Worm (Caenorhabditis elegans) whole organism, L4 larva: ENCODE results near the gene elo-5.
A peak's percentile ranks its signal among the peaks of the same experiment; 100 is the strongest.

Source experiments
- D1046.2 ChIP-seq: fragments of 200-800 bp; sonication (Bioruptor generic); IDR thresholded peaks from 2 replicates; pipeline ENCODE4 v1.3.6; 2022; ENCODE audit warnings: missing genetic modification characterization, missing compliant biosample characterization
- F10B5.3 ChIP-seq: sonication (generic microtip); optimal IDR thresholded peaks from 2 replicates; lab custom pipeline; 2016; ENCODE audit warnings: mild to moderate bottlenecking, missing genetic modification characterization, missing compliant biosample characterization
- F26F4.8 ChIP-seq: fragments of 200-800 bp; sonication (Bioruptor generic); conservative IDR thresholded peaks from 2 replicates; pipeline ENCODE4 v1.3.6; 2022; ENCODE audit warnings: missing genetic modification characterization, missing compliant biosample characterization
- F44E2.7 ChIP-seq: fragments of 200-800 bp; sonication (Bioruptor generic); IDR thresholded peaks from 2 replicates; pipeline ENCODE4 v2.1.2; 2022; ENCODE audit warnings: missing genetic modification characterization, missing compliant biosample characterization
- R02D3.7 ChIP-seq: fragments of 150-350 bp; sonication (generic microtip); optimal IDR thresholded peaks from 3 replicates; lab custom pipeline; 2014; ENCODE audit warnings: missing biosample characterization, missing genetic modification characterization
- T20F7.1 ChIP-seq: fragments of 200-800 bp; sonication (Bioruptor generic); optimal IDR thresholded peaks from 2 replicates; lab custom pipeline; 2018; ENCODE audit warnings: mild to moderate bottlenecking, missing genetic modification characterization, missing compliant biosample characterization
- Y5F2A.4 ChIP-seq: fragments of 200-800 bp; sonication (Bioruptor generic); optimal IDR thresholded peaks from 2 replicates; lab custom pipeline; 2018; ENCODE audit warnings: mild to moderate bottlenecking, missing genetic modification characterization, missing compliant biosample characterization
- Y75B8A.6 ChIP-seq: fragments of 200-800 bp; sonication (Bioruptor generic); IDR thresholded peaks from 2 replicates; pipeline ENCODE4 v1.3.6; 2022; ENCODE audit warnings: missing genetic modification reagents, missing genetic modification characterization, missing compliant biosample characterization
- aha-1 ChIP-seq: fragments of 150-350 bp; peaks from one replicate; lab custom pipeline; 2014; ENCODE audit warnings: missing biosample characterization, missing genetic modification characterization
- aly-2 ChIP-seq: sonication (generic microtip); optimal IDR thresholded peaks from 2 replicates; lab custom pipeline; 2018; ENCODE audit warnings: missing biosample characterization, missing genetic modification characterization
- ama-1 ChIP-seq: fragments of 150-350 bp; optimal IDR thresholded peaks from 2 replicates; lab custom pipeline; 2014; ENCODE audit warnings: inconsistent platforms, mixed read lengths
- attf-4 ChIP-seq: sonication (generic microtip); optimal IDR thresholded peaks from 3 replicates; lab custom pipeline; 2017; ENCODE audit warnings: missing biosample characterization, missing genetic modification characterization
- ceh-20 ChIP-seq: fragments of 200-800 bp; sonication (Bioruptor generic); IDR thresholded peaks from 2 replicates; pipeline ENCODE4 v1.3.6; 2022; ENCODE audit warnings: missing genetic modification reagents, missing genetic modification characterization, missing compliant biosample characterization
- ceh-28 ChIP-seq: fragments of 150-350 bp; optimal IDR thresholded peaks from 2 replicates; lab custom pipeline; 2014; ENCODE audit warnings: missing biosample characterization, missing genetic modification reagents, missing genetic modification characterization
- ces-1 ChIP-seq: fragments of 150-350 bp; sonication (generic microtip); optimal IDR thresholded peaks from 4 replicates; lab custom pipeline; 2014; ENCODE audit warnings: missing biosample characterization, missing genetic modification reagents, missing genetic modification characterization
- daf-19 ChIP-seq: fragments of 200-800 bp; sonication (Bioruptor generic); conservative IDR thresholded peaks from 2 replicates; pipeline ENCODE4 v1.3.6; 2022; ENCODE audit warnings: missing genetic modification characterization, missing compliant biosample characterization
- dmd-6 ChIP-seq: fragments of 200-800 bp; sonication (Bioruptor generic); IDR thresholded peaks from 2 replicates; pipeline ENCODE4 v1.3.6; 2022; ENCODE audit warnings: missing genetic modification reagents, missing genetic modification characterization, missing compliant biosample characterization
- dmd-8 ChIP-seq: fragments of 200-800 bp; sonication (Bioruptor generic); IDR thresholded peaks from 2 replicates; pipeline ENCODE4 v1.3.6; 2022; ENCODE audit warnings: missing genetic modification characterization, missing compliant biosample characterization
- dve-1 ChIP-seq: sonication (generic microtip); optimal IDR thresholded peaks from 2 replicates; lab custom pipeline; 2017; ENCODE audit warnings: antibody characterized with exemption, mild to moderate bottlenecking, missing genetic modification characterization, missing compliant biosample characterization; ENCODE audit not compliant: insufficient read depth
- egl-43 ChIP-seq: fragments of 200-800 bp; sonication (Bioruptor generic); IDR thresholded peaks from 2 replicates; pipeline ENCODE4 v1.3.6; 2022; ENCODE audit warnings: missing genetic modification reagents, missing genetic modification characterization, missing compliant biosample characterization
- gei-8 ChIP-seq: fragments of 200-800 bp; sonication (Bioruptor generic); optimal IDR thresholded peaks from 2 replicates; lab custom pipeline; 2018; ENCODE audit warnings: mild to moderate bottlenecking, missing genetic modification characterization, missing compliant biosample characterization
- hlh-11 ChIP-seq: fragments of 200-800 bp; sonication (Bioruptor generic); optimal IDR thresholded peaks from 2 replicates; lab custom pipeline; 2018; ENCODE audit warnings: mild to moderate bottlenecking, missing genetic modification characterization, missing compliant biosample characterization
- hmg-1.1 ChIP-seq: fragments of 200-800 bp; sonication (Bioruptor generic); IDR thresholded peaks from 2 replicates; pipeline ENCODE4 v1.3.6; 2022; ENCODE audit warnings: missing genetic modification reagents, missing genetic modification characterization, missing compliant biosample characterization
- jun-1 ChIP-seq: fragments of 150-350 bp; optimal IDR thresholded peaks from 2 replicates; lab custom pipeline; 2014; ENCODE audit warnings: missing biosample characterization, missing genetic modification reagents, missing genetic modification characterization
- lin-13 ChIP-seq: fragments of 150-350 bp; optimal IDR thresholded peaks from 2 replicates; lab custom pipeline; 2014; ENCODE audit warnings: missing biosample characterization, missing genetic modification reagents, missing genetic modification characterization
- lin-15B ChIP-seq: fragments of 150-350 bp; sonication (generic microtip); optimal IDR thresholded peaks from 3 replicates; lab custom pipeline; 2014; ENCODE audit warnings: missing biosample characterization, missing genetic modification characterization
- lin-29 ChIP-seq: fragments of 200-800 bp; sonication (Bioruptor generic); IDR thresholded peaks from 2 replicates; pipeline ENCODE4 v1.3.6; 2022; ENCODE audit warnings: missing genetic modification reagents, missing genetic modification characterization, missing compliant biosample characterization
- lin-39 ChIP-seq: fragments of 150-350 bp; optimal IDR thresholded peaks from 2 replicates; lab custom pipeline; 2014; ENCODE audit warnings: missing biosample characterization, missing genetic modification reagents, missing genetic modification characterization
- lsy-2 ChIP-seq, 2 experiments: fragments of 150-350 bp in 1 of 2; sonication (generic microtip) in 1 of 2; optimal IDR thresholded peaks; 2 replicates each; lab custom pipeline; 2014 to 2017; ENCODE audit warnings: missing biosample characterization in 2 of 2, missing genetic modification characterization in 2 of 2
- madf-9 ChIP-seq: fragments of 200-800 bp; sonication (Bioruptor generic); conservative IDR thresholded peaks from 2 replicates; pipeline ENCODE4 v1.3.6; 2022; ENCODE audit warnings: missing genetic modification reagents, missing genetic modification characterization, missing compliant biosample characterization
- mdt-29 ChIP-seq: fragments of 200-800 bp; sonication (Bioruptor generic); IDR thresholded peaks from 2 replicates; pipeline ENCODE4 v1.3.6; 2022; ENCODE audit warnings: missing genetic modification reagents, missing genetic modification characterization, missing compliant biosample characterization
- mep-1 ChIP-seq: fragments of 150-350 bp; sonication (generic microtip); optimal IDR thresholded peaks from 3 replicates; lab custom pipeline; 2014; ENCODE audit warnings: missing biosample characterization, missing genetic modification characterization
- mxl-2 ChIP-seq: fragments of 200-800 bp; sonication (Bioruptor generic); conservative IDR thresholded peaks from 2 replicates; pipeline ENCODE4 v1.3.6; 2022; ENCODE audit warnings: missing genetic modification reagents, missing genetic modification characterization, missing compliant biosample characterization
- mxl-3 ChIP-seq: fragments of 200-800 bp; sonication (Bioruptor generic); optimal IDR thresholded peaks from 2 replicates; lab custom pipeline; 2018; ENCODE audit warnings: mild to moderate bottlenecking, missing genetic modification characterization, missing compliant biosample characterization
- nhr-10 ChIP-seq: fragments of 150-350 bp; optimal IDR thresholded peaks from 2 replicates; lab custom pipeline; 2014; ENCODE audit warnings: missing biosample characterization, missing genetic modification characterization
- nhr-102 ChIP-seq: sonication (generic microtip); optimal IDR thresholded peaks from 2 replicates; lab custom pipeline; 2016; ENCODE audit warnings: mild to moderate bottlenecking, missing genetic modification characterization, moderate library complexity, missing compliant biosample characterization
- nhr-11 ChIP-seq: fragments of 150-350 bp; optimal IDR thresholded peaks from 2 replicates; lab custom pipeline; 2014; ENCODE audit warnings: missing biosample characterization, missing genetic modification characterization
- nhr-111 ChIP-seq: fragments of 200-800 bp; sonication (Bioruptor generic); optimal IDR thresholded peaks from 2 replicates; lab custom pipeline; 2018; ENCODE audit warnings: mild to moderate bottlenecking, missing genetic modification characterization, missing compliant biosample characterization
- nhr-237 ChIP-seq: sonication (generic microtip); optimal IDR thresholded peaks from 2 replicates; lab custom pipeline; 2017; ENCODE audit warnings: missing biosample characterization, missing genetic modification characterization
- nhr-41 ChIP-seq: fragments of 200-800 bp; sonication (Bioruptor generic); IDR thresholded peaks from 2 replicates; pipeline ENCODE4 v1.3.6; 2022; ENCODE audit warnings: missing genetic modification reagents, missing genetic modification characterization, missing compliant biosample characterization
- nhr-42 ChIP-seq: fragments of 200-800 bp; sonication (Bioruptor generic); IDR thresholded peaks from 2 replicates; pipeline ENCODE4 v1.3.6; 2022; ENCODE audit warnings: missing genetic modification characterization, missing compliant biosample characterization
- nhr-48 ChIP-seq: sonication (generic microtip); optimal IDR thresholded peaks from 2 replicates; lab custom pipeline; 2016; ENCODE audit warnings: mild to moderate bottlenecking, missing genetic modification characterization, missing compliant biosample characterization
- nhr-76 ChIP-seq: fragments of 150-350 bp; optimal IDR thresholded peaks from 2 replicates; lab custom pipeline; 2014; ENCODE audit warnings: missing biosample characterization, missing genetic modification characterization
- php-3 ChIP-seq: fragments of 200-800 bp; sonication (Bioruptor generic); IDR thresholded peaks from 2 replicates; pipeline ENCODE4 v1.3.6; 2022; ENCODE audit warnings: missing genetic modification reagents, missing genetic modification characterization, missing compliant biosample characterization
- rbr-2 ChIP-seq: sonication (generic microtip); optimal IDR thresholded peaks from 2 replicates; lab custom pipeline; 2016; ENCODE audit warnings: missing genotype, missing genetic modification characterization, missing compliant biosample characterization
- sdz-12 ChIP-seq: fragments of 200-800 bp; sonication (Bioruptor generic); optimal IDR thresholded peaks from 2 replicates; lab custom pipeline; 2018; ENCODE audit warnings: mild to moderate bottlenecking, missing genetic modification characterization, missing compliant biosample characterization
- set-16 ChIP-seq: fragments of 200-800 bp; sonication (Bioruptor generic); IDR thresholded peaks from 2 replicates; pipeline ENCODE4 v1.3.6; 2022; ENCODE audit warnings: missing genetic modification reagents, missing genetic modification characterization, missing compliant biosample characterization
- snpc-1.2 ChIP-seq: fragments of 200-800 bp; sonication (Bioruptor generic); IDR thresholded peaks from 2 replicates; pipeline ENCODE4 v1.3.6; 2022; ENCODE audit warnings: missing genetic modification reagents, missing genetic modification characterization, missing compliant biosample characterization
- snpc-4 ChIP-seq: fragments of 150-350 bp; optimal IDR thresholded peaks from 2 replicates; lab custom pipeline; 2014; ENCODE audit warnings: missing biosample characterization, missing genetic modification characterization
- spr-1 ChIP-seq: sonication (generic microtip); optimal IDR thresholded peaks from 2 replicates; lab custom pipeline; 2016; ENCODE audit warnings: mild to moderate bottlenecking, missing genetic modification characterization, missing compliant biosample characterization
- zag-1 ChIP-seq: fragments of 150-350 bp; optimal IDR thresholded peaks from 2 replicates; lab custom pipeline; 2014; ENCODE audit warnings: missing biosample characterization, missing genetic modification characterization
- zfp-3 ChIP-seq: fragments of 200-800 bp; sonication (Bioruptor generic); conservative IDR thresholded peaks from 2 replicates; pipeline ENCODE4 v1.3.6; 2022; ENCODE audit warnings: missing genetic modification reagents, missing genetic modification characterization, missing compliant biosample characterization
- zip-2 ChIP-seq: fragments of 150-350 bp; optimal IDR thresholded peaks from 2 replicates; lab custom pipeline; 2014; ENCODE audit warnings: missing biosample characterization, missing genetic modification characterization
- ztf-7 ChIP-seq: fragments of 150-350 bp; optimal IDR thresholded peaks from 2 replicates; lab custom pipeline; 2014; ENCODE audit warnings: missing biosample characterization, missing genetic modification characterization

elo-5 gene

DNA sequence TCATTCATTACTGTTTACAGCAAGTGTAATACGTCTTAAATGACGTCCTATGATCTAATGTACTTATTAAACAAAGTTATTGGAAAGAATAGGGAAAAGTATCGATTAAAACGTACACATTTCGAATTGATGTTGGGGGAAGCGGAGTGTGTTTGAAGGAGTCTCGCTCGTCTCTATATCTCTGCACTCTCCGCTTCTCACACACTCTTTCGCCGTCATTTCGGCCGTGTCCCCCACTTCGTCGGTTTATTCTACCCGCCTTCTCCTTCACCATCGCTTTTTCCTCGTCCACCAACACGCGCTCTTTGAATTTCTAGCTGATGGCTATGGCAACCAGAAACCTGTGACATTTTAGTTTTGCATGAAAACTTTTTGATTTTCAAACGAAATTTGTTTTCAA lies 8.1 kb downstream of the elo-5 start (continued):
- no peak for TF ChIP-seq jun-1
- peak; percentile 33 for TF ChIP-seq hlh-11 (tag; lab: Kevin White, UChicago)
- peak; percentile 35 for TF ChIP-seq mep-1 (tag; lab: Kevin White, UChicago)
- TF ChIP-seq nhr-102 (tag; lab: Kevin White, UChicago), result no peak
- no peak for TF ChIP-seq nhr-42 (GFP tag; lab: Robert Waterston, UW)
- no peak for TF ChIP-seq gei-8 (GFP tag; lab: Kevin White, UChicago)
- TF ChIP-seq lin-29, result no peak
- TF ChIP-seq Y75B8A.6 (GFP tag; lab: Robert Waterston, UW), result no peak
- TF ChIP-seq R02D3.7, result no peak
- no peak for TF ChIP-seq Y5F2A.4
- no peak for TF ChIP-seq zip-2 (tag; lab: Kevin White, UChicago)
- no peak for TF ChIP-seq F26F4.8 (GFP tag; lab: Robert Waterston, UW)
- no peak for TF ChIP-seq sdz-12 (GFP tag; lab: Kevin White, UChicago)
- TF ChIP-seq nhr-111, result no peak
- no peak for TF ChIP-seq mdt-29 (GFP tag; lab: Robert Waterston, UW)
- no peak for TF ChIP-seq F44E2.7 (GFP tag; lab: Robert Waterston, UW)
- no peak for TF ChIP-seq daf-19 (GFP tag; lab: Robert Waterston, UW)
- no peak for TF ChIP-seq ceh-20 (GFP tag; lab: Robert Waterston, UW)
- no peak for TF ChIP-seq dmd-8 (GFP tag; lab: Robert Waterston, UW)
- no peak for TF ChIP-seq nhr-48 (tag; lab: Kevin White, UChicago)
- TF ChIP-seq nhr-237 (tag; lab: Kevin White, UChicago), result no peak
- no peak for TF ChIP-seq T20F7.1
- no peak for TF ChIP-seq madf-9 (GFP tag; lab: Robert Waterston, UW)
- no peak for TF ChIP-seq spr-1 (tag; lab: Kevin White, UChicago)
- no peak for TF ChIP-seq php-3 (GFP tag; lab: Robert Waterston, UW)
- TF ChIP-seq ces-1 (GFP tag; lab: Kevin White, UChicago), result no peak
- peak; percentile 49; the same call in 1 of the 2 replicates for TF ChIP-seq snpc-1.2 (GFP tag; lab: Robert Waterston, UW)
- no peak for TF ChIP-seq F10B5.3 (tag; lab: Kevin White, UChicago)
- TF ChIP-seq ztf-7 (tag; lab: Kevin White, UChicago), result no peak
- no peak for TF ChIP-seq zag-1 (tag; lab: Kevin White, UChicago)
- no peak for TF ChIP-seq mxl-2 (GFP tag; lab: Robert Waterston, UW)
- TF ChIP-seq nhr-10 (tag; lab: Kevin White, UChicago), result no peak
- TF ChIP-seq D1046.2 (GFP tag; lab: Robert Waterston, UW), result no peak
- no peak for TF ChIP-seq nhr-41 (GFP tag; lab: Robert Waterston, UW)
- TF ChIP-seq dmd-6 (GFP tag; lab: Robert Waterston, UW), result no peak
- TF ChIP-seq ceh-28 (tag; lab: Kevin White, UChicago), result no peak
- peak; percentile 41 for TF ChIP-seq rbr-2 (tag; lab: Kevin White, UChicago)
- peak; percentile 33; the same call in 1 of the 2 replicates for TF ChIP-seq set-16
- no peak for TF ChIP-seq nhr-76 (tag; lab: Kevin White, UChicago)
- no peak for TF ChIP-seq lin-15B (tag; lab: Kevin White, UChicago)
- peak; percentile 15 for TF ChIP-seq dve-1 (tag; lab: Kevin White, UChicago)
- TF ChIP-seq aha-1, result peak; percentile 26
- no peak for TF ChIP-seq snpc-4 (tag; lab: Kevin White, UChicago)
- no peak for TF ChIP-seq lin-13 (GFP tag; lab: Kevin White, UChicago)
- TF ChIP-seq attf-4 (tag; lab: Kevin White, UChicago), result no peak
- TF ChIP-seq mxl-3, result peak; percentile 43
- no peak for TF ChIP-seq zfp-3 (GFP tag; lab: Robert Waterston, UW)
- peak; percentile 59; the same call in 1 of the 2 replicates for TF ChIP-seq hmg-1.1 (GFP tag; lab: Robert Waterston, UW)
- TF ChIP-seq ama-1 (lab: Kevin White, UChicago), result peak; percentile 21
- no peak for TF ChIP-seq nhr-11 (tag; lab: Kevin White, UChicago)
- peak in 1 of 2 experiments; percentile 50 for TF ChIP-seq lsy-2 (tag; optimal IDR thresholded peaks at IDR 0.05; lab: Kevin White, UChicago)
- no peak for TF ChIP-seq aly-2 (tag; lab: Kevin White, UChicago)
- no peak for TF ChIP-seq egl-43 (GFP tag; lab: Robert Waterston, UW)
- TF ChIP-seq lin-39 (tag; lab: Kevin White, UChicago), result no peak
